Fruit fly (Drosophila melanogaster) whole organism, embryonic: ENCODE measurements around the gene fd102C.

Source experiments
- Aef1 ChIP-seq: fragments of 200-800 bp; sonication (Bioruptor generic); IDR thresholded peaks from 3 replicates; pipeline ENCODE4 v1.3.6; 2022; ENCODE audit warnings: missing biosample characterization, missing genetic modification characterization
- Asciz ChIP-seq: fragments of 200-800 bp; sonication (Bioruptor generic); optimal IDR thresholded peaks from 2 replicates; lab custom pipeline; 2017; ENCODE audit warnings: missing biosample characterization, mild to moderate bottlenecking, missing genetic modification characterization, missing genetic modification reagents
- Bteb2 ChIP-seq: fragments of 200-800 bp; sonication (Bioruptor generic); optimal IDR thresholded peaks from 2 replicates; lab custom pipeline; 2016; ENCODE audit warnings: missing biosample characterization, missing genetic modification characterization
- CG10431 ChIP-seq: fragments of 200-800 bp; sonication (Bioruptor generic); optimal IDR thresholded peaks from 3 replicates; lab custom pipeline; 2018; ENCODE audit warnings: missing biosample characterization, mild to moderate bottlenecking, missing genetic modification characterization
- CG11723 ChIP-seq: fragments of 200-800 bp; sonication (Bioruptor generic); optimal IDR thresholded peaks from 2 replicates; lab custom pipeline; 2017; ENCODE audit warnings: missing biosample characterization, mild to moderate bottlenecking, missing genetic modification characterization
- CG12155 ChIP-seq: fragments of 200-800 bp; sonication (Bioruptor generic); optimal IDR thresholded peaks from 3 replicates; lab custom pipeline; 2016; ENCODE audit warnings: missing biosample characterization, missing genetic modification characterization
- CG12236 ChIP-seq: fragments of 200-800 bp; sonication (Bioruptor generic); optimal IDR thresholded peaks from 2 replicates; lab custom pipeline; 2016; ENCODE audit warnings: missing biosample characterization, missing genetic modification characterization
- CG12942 ChIP-seq: fragments of 200-800 bp; sonication (Bioruptor generic); optimal IDR thresholded peaks from 3 replicates; lab custom pipeline; 2016; ENCODE audit warnings: missing biosample characterization, missing genetic modification characterization
- CG13123 ChIP-seq: fragments of 200-800 bp; sonication (Bioruptor generic); optimal IDR thresholded peaks from 2 replicates; lab custom pipeline; 2016; ENCODE audit warnings: missing biosample characterization, missing genetic modification characterization
- CG13775 ChIP-seq: fragments of 200-800 bp; sonication (Bioruptor generic); optimal IDR thresholded peaks from 3 replicates; lab custom pipeline; 2017; ENCODE audit warnings: missing biosample characterization, mild to moderate bottlenecking, missing genetic modification characterization
- CG17328 ChIP-seq: fragments of 200-800 bp; sonication (Bioruptor generic); IDR thresholded peaks from 2 replicates; pipeline ENCODE4 v1.3.6; 2022; ENCODE audit warnings: missing biosample characterization, missing genetic modification characterization
- CG17385 ChIP-seq: fragments of 200-800 bp; sonication (Bioruptor generic); optimal IDR thresholded peaks from 3 replicates; lab custom pipeline; 2018; ENCODE audit warnings: missing biosample characterization, mild to moderate bottlenecking, missing genetic modification characterization
- CG30431 ChIP-seq: fragments of 200-800 bp; sonication (Bioruptor generic); optimal IDR thresholded peaks from 2 replicates; lab custom pipeline; 2017; ENCODE audit warnings: missing biosample characterization, missing genetic modification characterization
- CG3065 ChIP-seq: fragments of 200-800 bp; sonication (Bioruptor generic); optimal IDR thresholded peaks from 2 replicates; lab custom pipeline; 2016; ENCODE audit warnings: missing biosample characterization, missing genetic modification characterization
- CG4707 ChIP-seq: fragments of 200-800 bp; sonication (Bioruptor generic); optimal IDR thresholded peaks from 2 replicates; lab custom pipeline; 2018; ENCODE audit warnings: missing biosample characterization, mild to moderate bottlenecking, missing genetic modification characterization, moderate library complexity
- CG7372 ChIP-seq: fragments of 200-800 bp; sonication (Bioruptor generic); IDR thresholded peaks from 2 replicates; pipeline ENCODE4 v1.3.6; 2022; ENCODE audit warnings: missing biosample characterization, missing genetic modification characterization
- CG7556 ChIP-seq: fragments of 200-800 bp; sonication (Bioruptor generic); optimal IDR thresholded peaks from 2 replicates; lab custom pipeline; 2017; ENCODE audit warnings: missing biosample characterization, mild to moderate bottlenecking, missing genetic modification characterization
- CG7987 ChIP-seq: fragments of 200-800 bp; sonication (Bioruptor generic); optimal IDR thresholded peaks from 2 replicates; lab custom pipeline; 2018; ENCODE audit warnings: missing biosample characterization, mild to moderate bottlenecking, missing genetic modification characterization, moderate library complexity
- CG8359 ChIP-seq: fragments of 200-800 bp; sonication (Bioruptor generic); optimal IDR thresholded peaks from 2 replicates; lab custom pipeline; 2017; ENCODE audit warnings: missing biosample characterization, mild to moderate bottlenecking, missing genetic modification characterization, borderline replicate concordance
- Deaf1 ChIP-seq: fragments of 200-800 bp; optimal IDR thresholded peaks from 3 replicates; lab custom pipeline; 2019; ENCODE audit warnings: missing biosample characterization, mild to moderate bottlenecking, missing genetic modification characterization, moderate library complexity
- Doc3 ChIP-seq: fragments of 200-800 bp; sonication (Bioruptor generic); IDR thresholded peaks from 3 replicates; pipeline ENCODE4 v1.3.6; 2022; ENCODE audit warnings: missing biosample characterization, missing genetic modification characterization; ENCODE audit not compliant: partially characterized antibody
- Hr3 ChIP-seq: fragments of 200-800 bp; sonication (Bioruptor generic); optimal IDR thresholded peaks from 3 replicates; lab custom pipeline; 2016; ENCODE audit warnings: missing biosample characterization, missing genetic modification characterization
- Mrtf ChIP-seq: fragments of 200-800 bp; sonication (Bioruptor generic); IDR thresholded peaks from 3 replicates; pipeline ENCODE4 v1.3.6; 2022; ENCODE audit warnings: missing biosample characterization, missing genetic modification characterization
- Oli ChIP-seq: fragments of 200-800 bp; sonication (Bioruptor generic); optimal IDR thresholded peaks from 2 replicates; lab custom pipeline; 2018; ENCODE audit warnings: missing biosample characterization, mild to moderate bottlenecking, missing genetic modification characterization, moderate library complexity
- Poxn ChIP-seq: fragments of 200-800 bp; sonication (Bioruptor generic); IDR thresholded peaks from 2 replicates; pipeline ENCODE4 v1.3.6; 2022; ENCODE audit warnings: missing biosample characterization, missing genetic modification characterization
- YL-1 ChIP-seq: fragments of 200-800 bp; sonication (Bioruptor generic); optimal IDR thresholded peaks from 3 replicates; lab custom pipeline; 2017; ENCODE audit warnings: missing biosample characterization, mild to moderate bottlenecking, missing genetic modification characterization
- ase ChIP-seq: fragments of 200-800 bp; sonication (Bioruptor generic); IDR thresholded peaks from 3 replicates; pipeline ENCODE4 v1.3.6; 2022; ENCODE audit warnings: missing biosample characterization, missing genetic modification characterization
- ato ChIP-seq: fragments of 200-800 bp; sonication (Bioruptor generic); IDR thresholded peaks from 2 replicates; pipeline ENCODE4 v1.3.6; 2022; ENCODE audit warnings: missing biosample characterization, missing genetic modification characterization; ENCODE audit not compliant: partially characterized antibody
- bowl ChIP-seq: fragments of 200-800 bp; sonication (Bioruptor generic); IDR thresholded peaks from 2 replicates; pipeline ENCODE4 v1.3.6; 2022; ENCODE audit warnings: missing biosample characterization, missing genetic modification characterization
- crc ChIP-seq: fragments of 200-800 bp; sonication (Bioruptor generic); optimal IDR thresholded peaks from 2 replicates; lab custom pipeline; 2016; ENCODE audit warnings: missing biosample characterization, missing genetic modification characterization
- danr ChIP-seq: fragments of 200-800 bp; sonication (Bioruptor generic); IDR thresholded peaks from 2 replicates; pipeline ENCODE4 v1.3.6; 2022; ENCODE audit warnings: missing biosample characterization, missing genetic modification characterization
- dimm ChIP-seq: fragments of 200-800 bp; sonication (Bioruptor generic); IDR thresholded peaks from 2 replicates; pipeline ENCODE4 v1.3.6; 2022; ENCODE audit warnings: missing biosample characterization, missing genetic modification characterization
- eve ChIP-seq, 2 experiments: fragments of >200 bp; optimal IDR thresholded peaks; 2 replicates each; lab custom pipeline; 2017; ENCODE audit warnings: missing biosample characterization in 2 of 2, missing genetic modification characterization in 2 of 2
- exex ChIP-seq: fragments of 200-800 bp; sonication (Bioruptor generic); optimal IDR thresholded peaks from 4 replicates; lab custom pipeline; 2018; ENCODE audit warnings: missing biosample characterization, mild to moderate bottlenecking, missing genetic modification characterization, moderate library complexity
- ftz-f1 ChIP-seq: fragments of 200-800 bp; sonication (Bioruptor generic); optimal IDR thresholded peaks from 2 replicates; lab custom pipeline; 2016; ENCODE audit warnings: missing biosample characterization, missing genetic modification characterization
- fu2 ChIP-seq: fragments of 200-800 bp; sonication (Bioruptor generic); optimal IDR thresholded peaks from 2 replicates; lab custom pipeline; 2016; ENCODE audit warnings: missing biosample characterization, missing genetic modification characterization
- gcm2 ChIP-seq: fragments of 200-800 bp; sonication (Bioruptor generic); optimal IDR thresholded peaks from 2 replicates; lab custom pipeline; 2016; ENCODE audit warnings: missing biosample characterization, missing genetic modification characterization
- grn ChIP-seq: fragments of 200-800 bp; sonication (Bioruptor generic); optimal IDR thresholded peaks from 3 replicates; lab custom pipeline; 2017; ENCODE audit warnings: missing biosample characterization, missing genetic modification characterization
- h ChIP-seq: fragments of >200 bp; optimal IDR thresholded peaks from 2 replicates; lab custom pipeline; 2017
- ind ChIP-seq: fragments of 200-800 bp; sonication (Bioruptor generic); optimal IDR thresholded peaks from 3 replicates; lab custom pipeline; 2016; ENCODE audit warnings: missing biosample characterization, missing genetic modification characterization
- maf-S ChIP-seq: fragments of 200-800 bp; sonication (Bioruptor generic); optimal IDR thresholded peaks from 2 replicates; lab custom pipeline; 2016; ENCODE audit warnings: missing biosample characterization, missing genetic modification characterization
- onecut ChIP-seq: fragments of 200-800 bp; sonication (Bioruptor generic); IDR thresholded peaks from 2 replicates; pipeline ENCODE4 v1.3.6; 2022; ENCODE audit warnings: missing biosample characterization, missing genetic modification characterization
- org-1 ChIP-seq: fragments of 200-800 bp; sonication (Bioruptor generic); optimal IDR thresholded peaks from 2 replicates; lab custom pipeline; 2017; ENCODE audit warnings: missing biosample characterization, missing genetic modification characterization
- schlank ChIP-seq: fragments of 200-800 bp; sonication (Bioruptor generic); optimal IDR thresholded peaks from 2 replicates; lab custom pipeline; 2018; ENCODE audit warnings: missing biosample characterization, mild to moderate bottlenecking, missing genetic modification characterization
- scrt ChIP-seq: fragments of 200-800 bp; sonication (Bioruptor generic); optimal IDR thresholded peaks from 2 replicates; lab custom pipeline; 2018; ENCODE audit warnings: missing biosample characterization, mild to moderate bottlenecking, missing genetic modification characterization, moderate library complexity
- sima ChIP-seq: fragments of 200-800 bp; sonication (Bioruptor generic); optimal IDR thresholded peaks from 2 replicates; lab custom pipeline; 2016; ENCODE audit warnings: missing biosample characterization, missing genetic modification characterization
- slp2 ChIP-seq: fragments of 200-800 bp; sonication (Bioruptor generic); optimal IDR thresholded peaks from 2 replicates; lab custom pipeline; 2016; ENCODE audit warnings: missing biosample characterization, missing genetic modification characterization
- sug ChIP-seq: fragments of 200-800 bp; optimal IDR thresholded peaks from 2 replicates; lab custom pipeline; 2019; ENCODE audit warnings: missing biosample characterization, mild to moderate bottlenecking, missing genetic modification characterization, moderate library complexity
- vnd ChIP-seq: fragments of 200-800 bp; sonication (Bioruptor generic); IDR thresholded peaks from 3 replicates; pipeline ENCODE4 v1.3.6; 2022; ENCODE audit warnings: missing biosample characterization, missing genetic modification characterization; ENCODE audit not compliant: partially characterized antibody

The fd102C gene

DNA sequence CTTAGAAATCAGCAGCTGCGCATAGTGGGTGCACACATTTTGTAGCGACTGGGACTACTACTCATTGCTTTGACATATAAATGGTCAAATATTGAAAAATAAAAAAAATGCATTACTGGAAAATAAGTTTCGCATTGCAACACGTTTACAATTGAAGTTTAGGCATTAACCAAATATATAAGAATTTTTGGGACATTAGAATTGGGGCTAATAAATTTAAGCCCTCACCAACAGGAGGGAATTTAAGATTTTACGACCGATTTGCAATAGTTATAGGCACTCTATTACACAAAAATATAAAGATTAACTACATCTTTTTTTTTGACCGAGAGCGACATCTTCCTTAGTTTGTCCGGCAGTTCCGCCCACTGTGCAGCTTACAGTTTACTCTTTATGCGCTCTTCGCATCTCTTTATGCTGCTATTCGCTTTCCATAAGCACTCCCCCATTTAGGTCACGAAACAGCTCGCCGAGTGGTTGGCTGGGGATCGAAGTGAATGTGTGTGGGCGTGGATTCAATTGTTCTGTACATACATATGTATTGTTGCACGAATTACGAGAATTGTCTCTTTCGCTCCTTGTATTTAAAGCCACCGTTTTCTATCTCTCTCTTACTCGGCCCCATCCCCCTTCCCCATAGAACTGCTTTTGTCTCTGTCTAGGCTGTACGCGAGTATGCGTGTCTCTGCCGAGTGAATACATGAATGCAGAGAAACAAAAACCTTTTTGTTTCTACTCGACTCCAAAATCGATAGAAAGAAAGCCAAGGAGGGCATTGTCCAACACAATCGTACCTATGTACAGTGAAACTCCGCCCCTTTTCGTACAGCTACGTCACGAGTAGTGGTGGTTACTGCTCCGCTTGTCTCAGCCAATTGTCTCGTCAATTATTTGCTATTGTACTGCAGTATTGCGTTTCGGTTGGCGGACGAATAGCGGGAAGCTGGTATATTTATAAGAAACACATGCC, 36.6 kb downstream of the fd102C start (continued):
- peak; percentile 84 for TF ChIP-seq slp2
- no peak for TF ChIP-seq Poxn
- TF ChIP-seq eve (GFP tag; optimal IDR thresholded peaks at IDR 0.05; lab: Kevin White, UChicago), result peak in 1 of 2 experiments; percentile 97
- peak; percentile 59; the same call in 2 of the 3 replicates for TF ChIP-seq Aef1 (GFP tag; lab: Robert Waterston, UW)
- TF ChIP-seq Doc3 (GFP tag; lab: Robert Waterston, UW), result 0 out of 3 replicates have a peak, but pooled peaks have one; percentile 3
- TF ChIP-seq crc (GFP tag; lab: Kevin White, UChicago), result peak; percentile 60
- no peak for TF ChIP-seq exex
- TF ChIP-seq CG11723, result peak; percentile 80
- TF ChIP-seq onecut (GFP tag; lab: Robert Waterston, UW), result peak; percentile 59
- peak; percentile 46 for TF ChIP-seq YL-1 (GFP tag; lab: Kevin White, UChicago)
- TF ChIP-seq schlank (tag; lab: Kevin White, UChicago), result no peak
- no peak for TF ChIP-seq CG7987
- peak; percentile 9 for TF ChIP-seq CG13123 (GFP tag; lab: Kevin White, UChicago)
- TF ChIP-seq danr (GFP tag; lab: Robert Waterston, UW), result 0 out of 2 replicates have a peak, but pooled peaks have one; percentile 47
- peak; percentile 80 for TF ChIP-seq Asciz
- no peak for TF ChIP-seq h (lab: Kevin White, UChicago)
- peak; percentile 79 for TF ChIP-seq Bteb2 (GFP tag; lab: Kevin White, UChicago)
- TF ChIP-seq Deaf1 (tag; lab: Kevin White, UChicago), result peak; percentile 88
- TF ChIP-seq CG17328, result peak; percentile 76; the same call in 1 of the 2 replicates
- TF ChIP-seq grn, result peak; percentile 27
- TF ChIP-seq dimm (GFP tag; lab: Robert Waterston, UW), result no peak
- peak; percentile 86 for TF ChIP-seq org-1 (GFP tag; lab: Kevin White, UChicago)
- TF ChIP-seq CG7372 (GFP tag; lab: Robert Waterston, UW), result peak; percentile 72
- TF ChIP-seq Mrtf (GFP tag; lab: Robert Waterston, UW), result peak; percentile 72; the same call in 2 of the 3 replicates
- TF ChIP-seq CG7556 (GFP tag; lab: Kevin White, UChicago), result peak; percentile 96
- no peak for TF ChIP-seq ato (GFP tag; lab: Robert Waterston, UW)
- TF ChIP-seq CG13775, result peak; percentile 86
- TF ChIP-seq CG17385, result peak; percentile 84
- no peak for TF ChIP-seq sug (tag; lab: Kevin White, UChicago)
- no peak for TF ChIP-seq CG3065 (GFP tag; lab: Kevin White, UChicago)
- TF ChIP-seq Oli (tag; lab: Kevin White, UChicago), result peak; percentile 92
- peak; percentile 80 for TF ChIP-seq sima (GFP tag; lab: Kevin White, UChicago)
- no peak for TF ChIP-seq ftz-f1 (GFP tag; lab: Kevin White, UChicago)
- TF ChIP-seq scrt (GFP tag; lab: Kevin White, UChicago), result peak; percentile 38
- TF ChIP-seq CG30431 (GFP tag; lab: Kevin White, UChicago), result peak; percentile 77
- peak; percentile 55 for TF ChIP-seq CG8359 (GFP tag; lab: Kevin White, UChicago)
- peak; percentile 84 for TF ChIP-seq CG12942 (GFP tag; lab: Kevin White, UChicago)
- TF ChIP-seq maf-S (GFP tag; lab: Kevin White, UChicago), result peak; percentile 86
- peak; percentile 85 for TF ChIP-seq Hr3 (GFP tag; lab: Kevin White, UChicago)
- no peak for TF ChIP-seq vnd (GFP tag; lab: Robert Waterston, UW)
- peak; percentile 73 for TF ChIP-seq fu2
- TF ChIP-seq CG4707 (GFP tag; lab: Kevin White, UChicago), result peak; percentile 39
- TF ChIP-seq CG12236 (GFP tag; lab: Kevin White, UChicago), result peak; percentile 73
- peak; percentile 72 for TF ChIP-seq CG10431 (GFP tag; lab: Kevin White, UChicago)
- peak; percentile 63 for TF ChIP-seq gcm2 (GFP tag; lab: Kevin White, UChicago)
- TF ChIP-seq ind (GFP tag; lab: Kevin White, UChicago), result peak; percentile 78
- TF ChIP-seq CG12155, result peak; percentile 62
- no peak for TF ChIP-seq bowl (GFP tag; lab: Robert Waterston, UW)
- TF ChIP-seq ase, result peak; percentile 33; the same call in 1 of the 3 replicates
